Fruit fly (Drosophila melanogaster) whole organism, embryonic: ENCODE results near the gene Cyp4d1.

ENCODE experiments used
- CG10654 ChIP-seq: fragments of 200-800 bp; sonication (Bioruptor generic); optimal IDR thresholded peaks from 2 replicates; lab custom pipeline; 2016; ENCODE audit warnings: missing biosample characterization, missing genetic modification characterization
- CG12219 ChIP-seq: fragments of 200-800 bp; sonication (Bioruptor generic); optimal IDR thresholded peaks from 3 replicates; lab custom pipeline; 2018; ENCODE audit warnings: missing biosample characterization, mild to moderate bottlenecking, missing genetic modification characterization
- CG12659 ChIP-seq: fragments of 200-800 bp; sonication (Bioruptor generic); optimal IDR thresholded peaks from 3 replicates; lab custom pipeline; 2017; ENCODE audit warnings: mild to moderate bottlenecking, missing biosample characterization, missing genetic modification reagents, missing genetic modification characterization
- CG14014 ChIP-seq: fragments of 200-800 bp; sonication (Bioruptor generic); IDR thresholded peaks from 2 replicates; pipeline ENCODE4 v1.3.6; 2022; ENCODE audit warnings: missing biosample characterization, missing genetic modification characterization
- CG18619 ChIP-seq: fragments of 200-800 bp; sonication (Bioruptor generic); optimal IDR thresholded peaks from 3 replicates; lab custom pipeline; 2017; ENCODE audit warnings: missing biosample characterization, mild to moderate bottlenecking, missing genetic modification characterization
- CG30020 ChIP-seq: fragments of 200-800 bp; optimal IDR thresholded peaks from 2 replicates; lab custom pipeline; 2019; ENCODE audit warnings: missing biosample characterization, mild to moderate bottlenecking, missing genetic modification characterization, moderate library complexity
- CG32767 ChIP-seq: fragments of 200-800 bp; sonication (Bioruptor generic); IDR thresholded peaks from 2 replicates; pipeline ENCODE4 v1.3.6; 2022; ENCODE audit warnings: missing biosample characterization, missing genetic modification characterization
- CG3838 ChIP-seq: fragments of 200-800 bp; sonication (Bioruptor generic); optimal IDR thresholded peaks from 3 replicates; lab custom pipeline; 2016; ENCODE audit warnings: missing biosample characterization, missing genetic modification characterization
- CG3847 ChIP-seq: fragments of 200-800 bp; sonication (Bioruptor generic); IDR thresholded peaks from 2 replicates; pipeline ENCODE4 v1.3.6; 2022; ENCODE audit warnings: missing biosample characterization, missing genetic modification characterization
- CG4360 ChIP-seq: fragments of 200-800 bp; sonication (Bioruptor generic); IDR thresholded peaks from 2 replicates; pipeline ENCODE4 v1.3.6; 2022; ENCODE audit warnings: missing biosample characterization, missing genetic modification characterization
- CG4617 ChIP-seq: fragments of 200-800 bp; sonication (Bioruptor generic); optimal IDR thresholded peaks from 3 replicates; lab custom pipeline; 2016; ENCODE audit warnings: missing biosample characterization, missing genetic modification characterization, borderline replicate concordance
- CG6175 ChIP-seq: fragments of 200-800 bp; sonication (Bioruptor generic); IDR thresholded peaks from 3 replicates; pipeline ENCODE4 v1.3.6; 2022; ENCODE audit warnings: missing biosample characterization, missing genetic modification characterization
- CG6689 ChIP-seq: fragments of 200-800 bp; sonication (Bioruptor generic); IDR thresholded peaks from 2 replicates; pipeline ENCODE4 v1.3.6; 2022; ENCODE audit warnings: missing biosample characterization, missing genetic modification characterization
- CG7271 ChIP-seq: fragments of 200-800 bp; sonication (Bioruptor generic); optimal IDR thresholded peaks from 2 replicates; lab custom pipeline; 2018; ENCODE audit warnings: missing biosample characterization, mild to moderate bottlenecking, missing genetic modification characterization, moderate library complexity
- CG8281 ChIP-seq: fragments of 200-800 bp; sonication (Bioruptor generic); optimal IDR thresholded peaks from 2 replicates; lab custom pipeline; 2018; ENCODE audit warnings: missing biosample characterization, mild to moderate bottlenecking, missing genetic modification characterization, moderate library complexity
- CG8765 ChIP-seq: fragments of 200-800 bp; sonication (Bioruptor generic); IDR thresholded peaks from 2 replicates; pipeline ENCODE4 v1.3.6; 2022; ENCODE audit warnings: missing biosample characterization, missing genetic modification characterization
- CG9932 ChIP-seq: fragments of 200-800 bp; sonication (Bioruptor generic); IDR thresholded peaks from 2 replicates; pipeline ENCODE4 v1.3.6; 2022; ENCODE audit warnings: missing biosample characterization, missing genetic modification characterization
- CrebB ChIP-seq: fragments of 200-800 bp; sonication (Bioruptor generic); optimal IDR thresholded peaks from 3 replicates; lab custom pipeline; 2018; ENCODE audit warnings: missing biosample characterization, mild to moderate bottlenecking, missing genetic modification characterization
- Dek ChIP-seq: fragments of 200-800 bp; sonication (Bioruptor generic); optimal IDR thresholded peaks from 3 replicates; lab custom pipeline; 2019; ENCODE audit warnings: missing biosample characterization, mild to moderate bottlenecking, missing genetic modification characterization, moderate library complexity
- Doc3 ChIP-seq: fragments of 200-800 bp; sonication (Bioruptor generic); IDR thresholded peaks from 3 replicates; pipeline ENCODE4 v1.3.6; 2022; ENCODE audit warnings: missing biosample characterization, missing genetic modification characterization; ENCODE audit not compliant: partially characterized antibody
- GATAe ChIP-seq: fragments of 200-800 bp; sonication (Bioruptor generic); conservative IDR thresholded peaks from 2 replicates; pipeline ENCODE4 v1.3.6; 2022; ENCODE audit warnings: missing biosample characterization, missing genetic modification characterization
- HLH54F ChIP-seq: fragments of 200-800 bp; sonication (Bioruptor generic); optimal IDR thresholded peaks from 3 replicates; lab custom pipeline; 2016; ENCODE audit warnings: missing biosample characterization, missing genetic modification characterization
- Hr3 ChIP-seq: fragments of 200-800 bp; sonication (Bioruptor generic); optimal IDR thresholded peaks from 3 replicates; lab custom pipeline; 2016; ENCODE audit warnings: missing biosample characterization, missing genetic modification characterization
- Lhr ChIP-seq: fragments of 200-800 bp; sonication (Bioruptor generic); optimal IDR thresholded peaks from 3 replicates; lab custom pipeline; 2017; ENCODE audit warnings: mild to moderate bottlenecking, missing biosample characterization, missing genetic modification reagents, missing genetic modification characterization
- Max ChIP-seq: fragments of 200-800 bp; sonication (Bioruptor generic); optimal IDR thresholded peaks from 2 replicates; lab custom pipeline; 2016; ENCODE audit warnings: missing biosample characterization, mild to moderate bottlenecking, missing genetic modification characterization
- Opbp ChIP-seq: fragments of 200-800 bp; sonication (Bioruptor generic); IDR thresholded peaks from 3 replicates; pipeline ENCODE4 v1.3.6; 2022; ENCODE audit warnings: missing biosample characterization, missing genetic modification characterization; ENCODE audit not compliant: partially characterized antibody
- Xbp1 ChIP-seq: fragments of 200-800 bp; sonication (Bioruptor generic); optimal IDR thresholded peaks from 3 replicates; lab custom pipeline; 2016; ENCODE audit warnings: missing biosample characterization, mild to moderate bottlenecking, missing genetic modification characterization
- cg ChIP-seq: fragments of 200-800 bp; sonication (Bioruptor generic); optimal IDR thresholded peaks from 3 replicates; lab custom pipeline; 2019; ENCODE audit warnings: missing biosample characterization, mild to moderate bottlenecking, missing genetic modification characterization, moderate library complexity
- chinmo ChIP-seq: fragments of 200-800 bp; sonication (Bioruptor generic); IDR thresholded peaks from 4 replicates; pipeline ENCODE4 v1.3.6; 2022; ENCODE audit warnings: missing biosample characterization, missing genetic modification characterization; ENCODE audit not compliant: partially characterized antibody
- chm ChIP-seq: fragments of 200-800 bp; sonication (Bioruptor generic); IDR thresholded peaks from 2 replicates; pipeline ENCODE4 v1.3.6; 2022; ENCODE audit warnings: missing biosample characterization, missing genetic modification characterization
- chn ChIP-seq: fragments of 200-800 bp; sonication (Bioruptor generic); optimal IDR thresholded peaks from 2 replicates; lab custom pipeline; 2016; ENCODE audit warnings: missing biosample characterization, missing genetic modification characterization
- dysf ChIP-seq: fragments of 200-800 bp; sonication (Bioruptor generic); IDR thresholded peaks from 3 replicates; pipeline ENCODE4 v1.3.6; 2022; ENCODE audit warnings: missing biosample characterization, missing genetic modification characterization
- eve ChIP-seq, 2 experiments: fragments of >200 bp; optimal IDR thresholded peaks; 2 replicates each; lab custom pipeline; 2017; ENCODE audit warnings: missing biosample characterization in 2 of 2, missing genetic modification characterization in 2 of 2
- eyg ChIP-seq: fragments of 200-800 bp; sonication (Bioruptor generic); optimal IDR thresholded peaks from 3 replicates; lab custom pipeline; 2016; ENCODE audit warnings: missing biosample characterization, missing genetic modification characterization
- gem ChIP-seq: fragments of 200-800 bp; sonication (Bioruptor generic); optimal IDR thresholded peaks from 2 replicates; lab custom pipeline; 2019; ENCODE audit warnings: missing biosample characterization, mild to moderate bottlenecking, missing genetic modification characterization, moderate library complexity
- grn ChIP-seq: fragments of 200-800 bp; sonication (Bioruptor generic); optimal IDR thresholded peaks from 3 replicates; lab custom pipeline; 2017; ENCODE audit warnings: missing biosample characterization, missing genetic modification characterization
- shn ChIP-seq: fragments of 200-800 bp; sonication (Bioruptor generic); optimal IDR thresholded peaks from 3 replicates; lab custom pipeline; 2016; ENCODE audit warnings: missing biosample characterization, missing genetic modification characterization
- slbo ChIP-seq: fragments of 200-800 bp; sonication (Bioruptor generic); IDR thresholded peaks from 2 replicates; pipeline ENCODE4 v1.3.6; 2022; ENCODE audit warnings: missing biosample characterization, missing genetic modification characterization
- tgo ChIP-seq: fragments of 200-800 bp; sonication (Bioruptor generic); IDR thresholded peaks from 3 replicates; pipeline ENCODE4 v1.3.6; 2022; ENCODE audit warnings: missing biosample characterization, missing genetic modification characterization
- trem ChIP-seq: fragments of 200-800 bp; optimal IDR thresholded peaks from 3 replicates; lab custom pipeline; 2019; ENCODE audit warnings: missing biosample characterization, mild to moderate bottlenecking, missing genetic modification characterization, moderate library complexity
- z ChIP-seq: fragments of 200-800 bp; sonication (Bioruptor generic); IDR thresholded peaks from 3 replicates; pipeline ENCODE4 v1.3.6; 2022; ENCODE audit warnings: missing biosample characterization, missing genetic modification characterization
- zfh2 ChIP-seq: fragments of 200-800 bp; sonication (Bioruptor generic); optimal IDR thresholded peaks from 2 replicates; lab custom pipeline; 2016; ENCODE audit warnings: missing biosample characterization, missing genetic modification characterization

Gene Cyp4d1

DNA sequence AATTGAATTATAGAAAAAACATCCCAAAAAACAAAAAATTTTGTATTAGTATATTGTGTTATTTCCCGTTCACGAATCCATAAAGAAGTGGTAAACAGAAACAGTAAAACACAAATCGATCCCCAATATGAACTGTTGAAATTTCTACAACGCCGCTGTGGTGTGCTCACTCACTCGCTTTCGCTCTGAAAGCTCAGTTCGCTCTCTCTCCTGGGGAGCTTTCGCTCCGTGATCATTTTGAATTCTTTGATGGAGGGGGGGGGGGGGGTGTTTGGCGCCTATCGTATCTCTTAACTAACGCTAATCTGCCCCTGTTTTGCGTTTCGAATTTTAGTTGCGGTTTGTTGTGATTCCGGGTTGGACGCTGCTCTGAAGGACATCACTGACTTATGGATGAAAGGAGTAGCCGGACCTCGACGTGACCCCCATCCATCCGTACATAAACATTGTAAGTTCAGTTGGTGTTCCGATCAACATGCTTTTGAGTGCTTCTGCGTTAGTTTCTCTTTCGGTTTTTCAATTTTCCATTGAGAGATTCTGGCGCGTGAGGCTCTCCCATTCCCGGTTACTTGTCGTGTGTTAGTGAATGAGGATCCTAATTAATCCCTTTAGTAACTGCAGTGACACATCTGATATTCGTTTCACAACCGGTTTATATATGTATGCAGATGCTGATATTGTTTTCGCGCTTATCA lies 20.7 kb downstream of the Cyp4d1 start, which contains the start of gene D2hgdh (continued):
- TF ChIP-seq Xbp1 (GFP tag; lab: Kevin White, UChicago) (no peak), dysf (peak; percentile 11; the same call in 1 of the 3 replicates), CG8281 (tag; lab: Kevin White, UChicago) (no peak), CG8765 (GFP tag; lab: Robert Waterston, UW) (no peak), chn (GFP tag; lab: Kevin White, UChicago) (no peak), CG14014 (GFP tag; lab: Robert Waterston, UW) (no peak; the same call in 1 of the 2 replicates), CG6689 (GFP tag; lab: Robert Waterston, UW) (no peak), CG9932 (GFP tag; lab: Robert Waterston, UW) (peak; percentile 43), CG30020 (tag; lab: Kevin White, UChicago) (no peak), CG12659 (GFP tag; lab: Kevin White, UChicago) (no peak), CG7271 (tag; lab: Kevin White, UChicago) (no peak), CG12219 (GFP tag; lab: Kevin White, UChicago) (no peak), tgo (no peak), Max (GFP tag; lab: Kevin White, UChicago) (no peak), cg (GFP tag; lab: Kevin White, UChicago) (no peak), CG4360 (GFP tag; lab: Robert Waterston, UW) (no peak), Lhr (GFP tag; lab: Kevin White, UChicago) (no peak), zfh2 (GFP tag; lab: Kevin White, UChicago) (peak; percentile 14), trem (no peak), GATAe (GFP tag; lab: Robert Waterston, UW) (no peak), Opbp (GFP tag; lab: Robert Waterston, UW) (no peak), CG18619 (no peak), Doc3 (no peak), CG3838 (GFP tag; lab: Kevin White, UChicago) (no peak), Hr3 (no peak), CrebB (tag; lab: Kevin White, UChicago) (no peak), grn (GFP tag; lab: Kevin White, UChicago) (no peak), eyg (GFP tag; lab: Kevin White, UChicago) (no peak), z (GFP tag; lab: Robert Waterston, UW) (peak; percentile 76; the same call in 2 of the 3 replicates), eve (GFP tag; optimal IDR thresholded peaks at IDR 0.05; lab: Kevin White, UChicago) (no peak), chinmo (peak; percentile 71; the same call in 1 of the 4 replicates), CG6175 (GFP tag; lab: Robert Waterston, UW) (no peak), shn (GFP tag; lab: Kevin White, UChicago) (no peak), CG4617 (GFP tag; lab: Kevin White, UChicago) (no peak), slbo (GFP tag; lab: Robert Waterston, UW) (peak; percentile 49), CG10654 (GFP tag; lab: Kevin White, UChicago) (no peak), gem (tag; lab: Kevin White, UChicago) (peak; percentile 30), HLH54F (GFP tag; lab: Kevin White, UChicago) (no peak), chm (GFP tag; lab: Robert Waterston, UW) (peak; percentile 10; the same call in 1 of the 2 replicates), Dek (tag; lab: Kevin White, UChicago) (no peak), CG32767 (GFP tag; lab: Robert Waterston, UW) (no peak), CG3847 (GFP tag; lab: Robert Waterston, UW) (no peak)
- TF ChIP-seq, all 482 proteins: peak for 40
